Worm (Caenorhabditis elegans) whole organism, late embryonic: ENCODE data around the gene bli-1.

Source experiments
- C38D4.7 ChIP-seq: fragments of 200-800 bp; sonication (Bioruptor generic); optimal IDR thresholded peaks from 2 replicates; lab custom pipeline; 2018; ENCODE audit warnings: mild to moderate bottlenecking, missing genetic modification characterization, moderate library complexity, missing compliant biosample characterization
- K02D7.2 ChIP-seq: sonication (generic microtip); optimal IDR thresholded peaks from 2 replicates; lab custom pipeline; 2017; ENCODE audit warnings: mild to moderate bottlenecking, missing genetic modification characterization, missing compliant biosample characterization
- ceh-2 ChIP-seq: sonication (generic microtip); optimal IDR thresholded peaks from 2 replicates; lab custom pipeline; 2016; ENCODE audit warnings: missing genotype, missing genetic modification characterization, missing compliant biosample characterization
- ceh-31 ChIP-seq: sonication (generic microtip); optimal IDR thresholded peaks from 2 replicates; lab custom pipeline; 2016; ENCODE audit warnings: missing genetic modification characterization, missing compliant biosample characterization
- ceh-34 ChIP-seq: sonication (generic microtip); optimal IDR thresholded peaks from 2 replicates; lab custom pipeline; 2016; ENCODE audit warnings: mild to moderate bottlenecking, missing genetic modification characterization, missing compliant biosample characterization
- fkh-6 ChIP-seq: sonication (generic microtip); optimal IDR thresholded peaks from 2 replicates; lab custom pipeline; 2016; ENCODE audit warnings: missing genetic modification characterization, missing compliant biosample characterization
- rnt-1 ChIP-seq: sonication (generic microtip); optimal IDR thresholded peaks from 2 replicates; lab custom pipeline; 2016; ENCODE audit warnings: missing genetic modification characterization, missing compliant biosample characterization
- tbx-2 ChIP-seq: sonication (generic microtip); optimal IDR thresholded peaks from 2 replicates; lab custom pipeline; 2016; ENCODE audit warnings: missing genetic modification characterization, missing compliant biosample characterization
- unc-42 ChIP-seq: sonication (generic microtip); optimal IDR thresholded peaks from 2 replicates; lab custom pipeline; 2016; ENCODE audit warnings: missing genotype, missing genetic modification characterization, missing compliant biosample characterization

bli-1 gene

DNA sequence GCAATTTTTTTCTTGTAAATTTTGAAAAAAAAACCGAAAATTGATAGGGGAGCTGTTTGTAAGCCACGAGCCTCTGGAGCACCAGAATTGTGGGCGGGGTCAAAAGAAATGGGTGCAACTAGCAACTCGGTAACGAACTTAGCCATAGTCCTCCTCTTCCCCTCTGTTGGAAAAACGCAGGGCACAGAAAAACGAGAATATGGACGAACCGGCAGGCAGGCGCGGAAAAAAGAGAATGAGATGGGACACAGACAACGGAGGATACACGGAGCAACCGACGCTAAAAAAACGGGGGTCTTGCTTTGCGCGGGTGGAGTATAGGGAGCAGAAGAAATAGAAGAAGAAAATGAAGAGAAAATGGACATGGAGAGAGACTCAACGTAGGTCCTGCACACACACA lies 52.9 kb downstream of the bli-1 start:
- TF ChIP-seq rnt-1 (tag; lab: Kevin White, UChicago) (no peak), C38D4.7 (GFP tag; lab: Kevin White, UChicago) (no peak), ceh-34 (tag; lab: Kevin White, UChicago) (peak; percentile 19), fkh-6 (tag; lab: Kevin White, UChicago) (peak; percentile 6), K02D7.2 (tag; lab: Kevin White, UChicago) (no peak), ceh-31 (tag; lab: Kevin White, UChicago) (peak; percentile 9), ceh-2 (no peak), unc-42 (peak; percentile 82), tbx-2 (tag; lab: Kevin White, UChicago) (peak; percentile 3)
